Worm (Caenorhabditis elegans) whole organism, L2 larva: Measurements from ENCODE around the gene F26F2.10.

ENCODE experiments used
- ZK546.5 ChIP-seq: sonication (generic microtip); optimal IDR thresholded peaks from 2 replicates; lab custom pipeline; 2017; ENCODE audit warnings: missing biosample characterization, missing genetic modification characterization
- aly-2 ChIP-seq: fragments of 150-350 bp; optimal IDR thresholded peaks from 2 replicates; lab custom pipeline; 2014; ENCODE audit warnings: missing biosample characterization, missing genetic modification characterization
- ceh-16 ChIP-seq: fragments of 150-350 bp; optimal IDR thresholded peaks from 2 replicates; lab custom pipeline; 2014; ENCODE audit warnings: missing biosample characterization, missing genetic modification characterization
- crh-2 ChIP-seq: sonication (generic microtip); optimal IDR thresholded peaks from 2 replicates; lab custom pipeline; 2017; ENCODE audit warnings: missing biosample characterization, missing genetic modification characterization
- gmeb-1 ChIP-seq: fragments of 150-350 bp; optimal IDR thresholded peaks from 2 replicates; lab custom pipeline; 2014; ENCODE audit warnings: missing biosample characterization, missing genetic modification characterization
- lin-11 ChIP-seq: fragments of 150-350 bp; sonication (generic microtip); optimal IDR thresholded peaks from 2 replicates; lab custom pipeline; 2014; ENCODE audit warnings: missing biosample characterization, missing genetic modification characterization, inconsistent platforms, mixed read lengths
- lin-39 ChIP-seq: fragments of 150-350 bp; optimal IDR thresholded peaks from 2 replicates; lab custom pipeline; 2014; ENCODE audit warnings: missing biosample characterization, missing genetic modification reagents, missing genetic modification characterization
- nhr-11 ChIP-seq: fragments of 150-350 bp; optimal IDR thresholded peaks from 2 replicates; lab custom pipeline; 2014; ENCODE audit warnings: missing biosample characterization, missing genetic modification characterization
- nhr-21 ChIP-seq: fragments of 150-350 bp; optimal IDR thresholded peaks from 2 replicates; lab custom pipeline; 2014; ENCODE audit warnings: missing biosample characterization, missing genetic modification characterization
- nhr-237 ChIP-seq: fragments of 150-350 bp; optimal IDR thresholded peaks from 2 replicates; lab custom pipeline; 2014; ENCODE audit warnings: missing biosample characterization, missing genetic modification characterization
- skn-1 ChIP-seq: sonication (generic microtip); optimal IDR thresholded peaks from 2 replicates; lab custom pipeline; 2017; ENCODE audit warnings: missing biosample characterization, missing genetic modification characterization
- unc-62 ChIP-seq: fragments of 150-350 bp; optimal IDR thresholded peaks from 2 replicates; lab custom pipeline; 2014; ENCODE audit warnings: missing biosample characterization, missing genetic modification reagents, missing genetic modification characterization
- ztf-11 ChIP-seq: sonication (generic microtip); optimal IDR thresholded peaks from 2 replicates; lab custom pipeline; 2017; ENCODE audit warnings: missing biosample characterization, missing genetic modification characterization

DNA sequence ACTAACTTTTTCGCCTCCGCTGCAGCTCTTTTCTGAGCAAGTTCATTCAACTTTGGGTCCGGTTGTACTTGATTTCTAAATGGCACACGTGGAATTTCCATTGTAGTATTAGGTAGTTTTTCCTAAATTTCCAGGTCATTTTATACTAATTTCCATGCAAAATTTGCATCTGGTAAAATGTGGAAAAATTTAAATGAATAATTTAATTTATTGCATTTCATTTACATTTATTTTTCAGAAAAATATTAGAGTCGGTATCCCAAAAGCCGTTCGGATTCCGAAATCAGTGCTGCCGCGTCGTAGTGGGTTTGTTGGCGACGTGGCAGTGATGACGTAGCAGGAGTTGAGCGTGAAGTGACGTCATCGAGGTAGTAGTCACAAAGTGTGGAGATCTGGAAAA is 47.6 kb downstream of the F26F2.10 start, which contains the start of gene Y38H6C.18:
- no peak for TF ChIP-seq aly-2 (tag; lab: Kevin White, UChicago)
- TF ChIP-seq nhr-237 (tag; lab: Kevin White, UChicago) = no peak
- TF ChIP-seq unc-62 (GFP tag; lab: Kevin White, UChicago) = no peak
- TF ChIP-seq lin-39 = no peak
- no peak for TF ChIP-seq nhr-21 (tag; lab: Kevin White, UChicago)
- TF ChIP-seq ZK546.5 (tag; lab: Kevin White, UChicago) = no peak
- no peak for TF ChIP-seq crh-2 (tag; lab: Kevin White, UChicago)
- no peak for TF ChIP-seq nhr-11 (tag; lab: Kevin White, UChicago)
- no peak for TF ChIP-seq gmeb-1 (tag; lab: Kevin White, UChicago)
- no peak for TF ChIP-seq lin-11 (tag; lab: Kevin White, UChicago)
- TF ChIP-seq ztf-11 (tag; lab: Kevin White, UChicago) = no peak
- TF ChIP-seq skn-1 (tag; lab: Kevin White, UChicago) = no peak
- TF ChIP-seq ceh-16 = no peak
